Fruit fly (Drosophila melanogaster): ENCODE data around the gene Cpr67Fa2.

DNA sequence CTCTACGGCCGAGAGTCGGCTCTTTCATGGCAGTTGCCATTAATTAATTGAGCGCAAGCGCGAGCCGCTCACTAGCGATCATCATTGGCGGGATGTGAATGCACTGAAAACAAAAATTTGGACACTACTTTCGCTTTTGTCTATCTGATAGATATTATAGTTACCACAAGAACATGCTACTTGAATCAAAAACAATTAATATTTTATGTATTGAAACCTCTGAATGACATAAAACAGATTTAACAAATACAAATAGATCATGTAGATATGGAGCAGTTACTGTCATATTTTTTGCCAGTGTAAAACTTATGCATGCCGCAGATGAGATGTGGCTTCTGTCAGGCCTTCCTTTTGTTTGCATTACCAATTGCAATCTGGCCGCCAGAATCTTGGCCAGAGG lies 36.4 kb downstream of the Cpr67Fa2 start:
- TF ChIP-seq dsx (GFP tag; optimal IDR thresholded peaks at IDR 0.05; ENCODE audit: poor library complexity, severe bottlenecking), result peak; percentile 52
- peak; percentile 34 for TF ChIP-seq esn (GFP tag; optimal IDR thresholded peaks at IDR 0.05)
- peak; percentile 35 for TF ChIP-seq Met (GFP tag; optimal IDR thresholded peaks at IDR 0.05)
- peak; percentile 69 for TF ChIP-seq achi (GFP tag; optimal IDR thresholded peaks at IDR 0.05)
- peak; percentile 60 for TF ChIP-seq CG10669 (GFP tag; optimal IDR thresholded peaks at IDR 0.05)
- peak; percentile 60 for TF ChIP-seq dac (GFP tag; optimal IDR thresholded peaks at IDR 0.05)
- no peak for TF ChIP-seq Ets21C (GFP tag; optimal IDR thresholded peaks at IDR 0.05)
- TF ChIP-seq CG8319 (GFP tag; optimal IDR thresholded peaks at IDR 0.05), result peak; percentile 39
- peak; percentile 62 for TF ChIP-seq CG8632 (GFP tag; optimal IDR thresholded peaks at IDR 0.05)
- no peak for TF ChIP-seq CG6854 (GFP tag; optimal IDR thresholded peaks at IDR 0.05)
- peak; percentile 33 for TF ChIP-seq lz (GFP tag; optimal IDR thresholded peaks at IDR 0.05)
- no peak for TF ChIP-seq Hr39 (GFP tag; optimal IDR thresholded peaks at IDR 0.05)
- TF ChIP-seq CG3032 (tag; optimal IDR thresholded peaks at IDR 0.05), result peak; percentile 54
- peak; percentile 42 for TF ChIP-seq CG11294 (GFP tag; IDR thresholded peaks at IDR 0.05)

Data from whole organism, prepupa.